Worm (Caenorhabditis elegans): ENCODE data around the gene Y43C5B.2.

Gene Y43C5B.2

DNA sequence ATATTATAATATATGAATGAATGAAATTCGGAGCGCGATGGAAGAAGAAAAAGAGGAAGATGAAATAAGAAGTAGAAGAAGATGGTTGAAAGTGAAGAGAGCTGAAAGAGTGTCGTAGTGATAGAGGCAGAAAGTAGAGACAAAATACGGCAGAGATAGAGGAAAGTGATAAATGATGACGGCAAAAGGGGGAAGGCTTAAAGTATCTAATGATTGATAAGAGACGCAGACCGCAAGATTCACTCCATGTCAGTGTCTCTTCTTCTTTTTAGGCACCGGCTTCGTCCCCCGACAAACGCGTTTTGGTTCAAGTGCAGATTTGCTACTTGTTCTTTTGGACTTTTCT lies 9.8 kb downstream of the Y43C5B.2 start (continued):
- TF ChIP-seq mes-2 (tag; optimal IDR thresholded peaks at IDR 0.05; ENCODE audit: poor library complexity, severe bottlenecking) (peak; percentile 32), jun-1 (tag; optimal IDR thresholded peaks at IDR 0.05) (no peak), nhr-28 (tag; optimal IDR thresholded peaks at IDR 0.05) (peak; percentile 96), ceh-82 (tag; optimal IDR thresholded peaks at IDR 0.05) (no peak), madf-9 (GFP tag; conservative IDR thresholded peaks at IDR 0.05) (no peak)

DNA sequence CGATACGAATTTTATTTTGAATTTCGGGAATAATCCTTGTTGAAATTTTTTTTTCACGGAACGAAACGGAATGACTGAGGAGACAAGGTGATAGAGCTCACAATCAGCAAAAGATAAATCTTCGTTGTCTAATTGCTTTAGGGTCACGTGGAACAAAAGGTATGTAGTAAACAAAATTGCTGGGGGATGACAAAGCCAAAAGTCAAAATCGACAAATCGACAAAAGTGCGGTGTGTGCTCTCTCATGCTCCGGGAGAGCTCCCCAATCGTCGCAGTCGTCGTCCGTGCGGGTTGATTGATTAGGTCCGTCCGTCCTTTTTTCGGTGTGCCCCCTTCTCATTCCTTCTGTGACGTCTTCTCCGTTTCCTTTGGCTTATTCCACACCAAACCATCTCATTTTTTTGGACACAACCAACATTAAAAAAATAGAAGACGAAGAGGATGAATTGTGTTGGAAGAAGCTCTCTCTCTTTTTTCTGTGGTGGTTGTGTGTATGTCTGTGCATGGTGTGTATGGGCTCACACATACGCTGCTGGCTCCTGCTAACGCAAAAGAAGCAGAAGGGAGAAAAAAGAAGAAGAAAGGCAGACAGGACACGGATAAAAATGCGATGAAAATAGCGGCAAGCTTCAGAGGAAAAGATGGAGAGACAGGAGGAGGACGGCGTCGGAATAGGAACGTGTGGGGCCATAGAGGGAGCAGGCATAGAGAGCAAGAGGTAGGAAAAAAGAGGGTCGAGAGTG lies 10.4 kb downstream of the Y43C5B.2 start:
- TF ChIP-seq aha-1 (tag) (peak; percentile 99), set-16 (GFP tag; IDR thresholded peaks at IDR 0.05) (peak; percentile 48), unc-62 (GFP tag; optimal IDR thresholded peaks at IDR 0.05 in 1 of 2) (peak in 1 of 2 experiments; percentile 73), unc-62 (tag; optimal IDR thresholded peaks at IDR 0.05) (no peak), php-3 (GFP tag; IDR thresholded peaks at IDR 0.05) (no peak), ztf-11 (tag; optimal IDR thresholded peaks at IDR 0.05) (no peak), F10B5.3 (tag; optimal IDR thresholded peaks at IDR 0.05) (peak; percentile 1), pha-4 (GFP tag; IDR thresholded peaks at IDR 0.05) (peak; percentile 7; the same call in 1 of the 2 replicates), pha-4 (tag; optimal IDR thresholded peaks at IDR 0.05) (no peak), spr-3 (GFP tag; optimal IDR thresholded peaks at IDR 0.05) (no peak), hmg-1.1 (GFP tag; IDR thresholded peaks at IDR 0.05) (peak; percentile 36; the same call in 1 of the 2 replicates), F37D6.2 (tag; optimal IDR thresholded peaks at IDR 0.05) (peak; percentile 1), D1046.2 (GFP tag; IDR thresholded peaks at IDR 0.05) (no peak), hlh-30 (tag; optimal IDR thresholded peaks at IDR 0.05; ENCODE audit: insufficient read depth) (peak; percentile 33), mxl-3 (GFP tag; optimal IDR thresholded peaks at IDR 0.05) (no peak), rbr-2 (tag; optimal IDR thresholded peaks at IDR 0.05) (peak; percentile 55), ctbp-1 (GFP tag; IDR thresholded peaks at IDR 0.05) (peak; percentile 62; the same call in 1 of the 2 replicates), unc-39 (tag; optimal IDR thresholded peaks at IDR 0.05) (no peak), egl-43 (GFP tag; IDR thresholded peaks at IDR 0.05) (0 out of 2 replicates have a peak, but pooled peaks have one; percentile 17), F49E8.2 (tag; optimal IDR thresholded peaks at IDR 0.05; ENCODE audit: borderline replicate concordance) (no peak), nhr-11 (tag; optimal IDR thresholded peaks at IDR 0.05) (no peak), fkh-10 (GFP tag; optimal IDR thresholded peaks at IDR 0.05) (peak; percentile 35), ces-1 (GFP tag; optimal IDR thresholded peaks at IDR 0.05) (no peak), ama-1 (optimal IDR thresholded peaks at IDR 0.05) (no peak), saeg-2 (GFP tag; IDR thresholded peaks at IDR 0.05) (no peak), Y105C5A.15 (GFP tag; IDR thresholded peaks at IDR 0.05) (no peak), ceh-32 (tag; optimal IDR thresholded peaks at IDR 0.05; ENCODE audit: poor library complexity) (peak; percentile 1), ceh-62 (tag; optimal IDR thresholded peaks at IDR 0.05) (no peak), madf-5 (GFP tag; IDR thresholded peaks at IDR 0.05) (no peak), mdl-1 (tag; optimal IDR thresholded peaks at IDR 0.05) (no peak), cey-2 (tag; optimal IDR thresholded peaks at IDR 0.05; ENCODE audit: borderline replicate concordance, insufficient read depth) (no peak), ceh-20 (GFP tag; IDR thresholded peaks at IDR 0.05) (0 out of 2 replicates have a peak, but pooled peaks have one; percentile 53)

DNA sequence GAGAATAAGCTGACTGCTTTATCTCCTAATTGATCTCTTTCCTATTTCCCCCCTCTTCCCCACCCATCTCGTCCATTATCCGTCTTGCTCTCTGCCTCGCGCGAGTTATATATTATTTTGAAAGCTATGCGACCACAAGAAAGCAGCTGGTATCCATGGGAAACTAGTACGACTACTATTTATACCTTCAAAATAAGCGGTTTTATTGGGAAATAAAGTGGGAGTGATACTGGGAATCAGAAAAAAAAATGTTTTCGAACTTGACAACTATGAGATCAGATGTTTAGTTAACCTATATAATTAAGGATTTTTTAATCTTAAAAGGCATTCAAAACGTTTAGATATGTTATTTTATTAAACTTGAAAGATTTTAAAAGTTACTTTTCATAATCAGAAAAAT lies 12.4 kb downstream of the Y43C5B.2 start:
- TF ChIP-seq lin-15B (tag; optimal IDR thresholded peaks at IDR 0.05), result no peak
- TF ChIP-seq unc-39 (tag; optimal IDR thresholded peaks at IDR 0.05), result no peak
- no peak for TF ChIP-seq dmd-6 (GFP tag; IDR thresholded peaks at IDR 0.05)
- no peak for TF ChIP-seq zfp-3 (GFP tag; conservative IDR thresholded peaks at IDR 0.05)
- no peak for TF ChIP-seq snpc-4 (tag; optimal IDR thresholded peaks at IDR 0.05)
- peak; percentile 9 for TF ChIP-seq nhr-11 (tag; optimal IDR thresholded peaks at IDR 0.05)

Data from whole organism, L4 larva.